Fruit fly (Drosophila melanogaster): ENCODE results near the gene CG14079.

dm6 chr3L:19085688-19086363 is 12.0 kb upstream of the CG14079 start:
- TF ChIP-seq jim (GFP tag; optimal IDR thresholded peaks at IDR 0.05), result no peak
- no peak for TF ChIP-seq Hnf4 (GFP tag; optimal IDR thresholded peaks at IDR 0.05)
- no peak for TF ChIP-seq Vsx2 (GFP tag; optimal IDR thresholded peaks at IDR 0.05; ENCODE audit: partially characterized antibody)
- TF ChIP-seq CrebA (GFP tag; optimal IDR thresholded peaks at IDR 0.05; ENCODE audit: borderline replicate concordance), result no peak

Data from whole organism, wandering third instar larva.